Worm (Caenorhabditis elegans): ENCODE data around the gene T25B6.6.

Gene T25B6.6

DNA sequence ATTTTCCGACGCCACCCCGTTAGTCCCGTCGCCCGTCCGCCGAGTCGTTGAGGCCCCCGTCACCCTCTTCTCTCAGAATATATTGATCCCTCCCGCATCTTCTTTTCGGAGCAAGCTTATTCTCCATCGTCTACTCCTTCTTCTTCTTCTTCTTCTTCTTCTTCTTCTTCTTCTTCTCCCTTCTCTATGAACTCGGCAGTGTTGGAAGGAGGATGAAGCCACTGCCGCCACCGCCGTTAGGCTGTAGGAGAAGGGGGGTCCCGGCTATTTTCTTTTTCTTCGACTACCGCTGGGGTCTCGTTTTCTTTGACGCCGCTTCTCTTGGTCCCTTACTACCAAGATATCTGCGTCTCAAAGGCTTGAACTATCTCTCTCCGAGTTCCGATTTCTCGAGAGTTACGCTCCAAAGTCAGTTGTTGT lies 27.1 kb downstream of the T25B6.6 start (continued):
- TF ChIP-seq F22D6.2 (tag; optimal IDR thresholded peaks at IDR 0.05) (no peak), rcor-1 (GFP tag; IDR thresholded peaks at IDR 0.05) (peak; percentile 45; the same call in 1 of the 2 replicates), mcd-1 (GFP tag; IDR thresholded peaks at IDR 0.05) (0 out of 2 replicates have a peak, but pooled peaks have one; percentile 34), ceh-40 (GFP tag; IDR thresholded peaks at IDR 0.05) (no peak), mel-28 (tag; optimal IDR thresholded peaks at IDR 0.05; ENCODE audit: borderline replicate concordance) (no peak)

DNA sequence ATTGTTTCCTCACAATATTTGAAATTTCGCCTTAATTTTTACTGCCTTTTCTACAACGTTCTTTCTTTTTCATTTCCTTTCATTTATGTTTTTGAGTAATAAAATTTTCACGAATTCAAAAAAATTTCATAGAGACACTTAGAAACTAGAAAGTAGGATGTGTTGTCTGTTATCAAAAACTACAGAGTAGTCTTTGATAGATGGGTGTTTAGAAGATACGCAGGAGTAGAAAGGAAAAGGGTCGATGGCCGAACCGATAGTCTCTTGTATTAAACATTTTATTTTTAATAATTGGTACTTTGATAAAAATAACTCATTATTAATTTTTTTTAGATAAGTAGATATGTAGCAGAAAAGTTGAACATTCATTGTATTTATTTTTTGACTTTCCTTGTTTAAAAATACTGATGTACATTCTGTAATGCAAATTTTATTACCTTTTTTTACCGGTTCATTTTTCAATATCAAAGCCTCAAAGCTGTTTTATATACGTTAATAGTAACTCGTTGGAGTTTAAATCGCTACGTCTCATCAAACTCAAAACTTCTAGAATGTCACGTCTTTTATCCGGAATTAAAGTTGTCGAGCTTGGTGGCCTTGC lies 30.7 kb downstream of the T25B6.6 start, which contains the start of gene C24A3.4:
Gene C24A3.4 (plus strand): TSS at position 551 of the 601 bp plus-strand sequence.
- TF ChIP-seq F23B12.7 (tag; optimal IDR thresholded peaks at IDR 0.05; ENCODE audit: insufficient read depth) (no peak), hlh-12 (tag; optimal IDR thresholded peaks at IDR 0.05) (no peak), ztf-3 (GFP tag; optimal IDR thresholded peaks at IDR 0.05) (no peak)

ce11 chrX:8987828-8988227 lies 34.9 kb downstream of the T25B6.6 start, which contains the start of gene twk-18:
Gene twk-18 (plus strand): TSS chrX:8988128.
- no peak for TF ChIP-seq dpl-1 (GFP tag; optimal IDR thresholded peaks at IDR 0.05)
- no peak for TF ChIP-seq madf-3 (GFP tag; IDR thresholded peaks at IDR 0.05)
- no peak for TF ChIP-seq F23B12.7 (tag; optimal IDR thresholded peaks at IDR 0.05; ENCODE audit: insufficient read depth)
- TF ChIP-seq lsy-27 (tag; optimal IDR thresholded peaks at IDR 0.05; ENCODE audit: borderline replicate concordance, insufficient read depth): no peak
- no peak for TF ChIP-seq attf-6 (GFP tag; IDR thresholded peaks at IDR 0.05)
- TF ChIP-seq ceh-91 (GFP tag; IDR thresholded peaks at IDR 0.05): no peak
- no peak for TF ChIP-seq aptf-3 (GFP tag; IDR thresholded peaks at IDR 0.05)
- TF ChIP-seq Y53G8AR.9 (GFP tag; conservative IDR thresholded peaks at IDR 0.05): no peak
- TF ChIP-seq aptf-2 (GFP tag; conservative IDR thresholded peaks at IDR 0.05): no peak

DNA sequence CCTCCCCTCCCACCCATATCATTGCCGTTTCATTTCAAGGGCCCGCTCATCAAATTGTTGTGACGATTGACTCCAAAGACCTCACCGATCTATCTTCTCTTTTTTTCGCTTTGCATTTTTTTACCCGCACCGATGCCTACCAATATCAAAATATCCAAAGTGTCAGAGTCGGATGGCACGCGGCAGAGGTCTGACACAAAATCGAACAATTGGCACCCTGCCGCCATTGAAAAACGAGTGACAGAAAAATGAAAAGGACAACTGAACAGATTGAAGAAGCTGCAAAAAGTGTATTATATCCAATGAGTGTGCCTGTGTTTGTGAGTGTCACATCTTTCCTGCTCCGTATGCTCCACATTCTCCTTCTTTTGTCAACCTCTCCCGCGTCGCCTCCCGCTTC lies 36.2 kb downstream of the T25B6.6 start:
- no peak for TF ChIP-seq hsf-1 (GFP tag; IDR thresholded peaks at IDR 0.05)
- TF ChIP-seq ama-1 (optimal IDR thresholded peaks at IDR 0.05): no peak
- no peak for TF ChIP-seq ama-1 (GFP tag; optimal IDR thresholded peaks at IDR 0.05)
- no peak for TF ChIP-seq attf-6 (GFP tag; IDR thresholded peaks at IDR 0.05)
- no peak for TF ChIP-seq mes-4 (tag; optimal IDR thresholded peaks at IDR 0.05)
- no peak for TF ChIP-seq D2030.7 (GFP tag; IDR thresholded peaks at IDR 0.05)
- TF ChIP-seq aptf-2 (GFP tag; conservative IDR thresholded peaks at IDR 0.05): no peak
- TF ChIP-seq F22D6.2 (tag; optimal IDR thresholded peaks at IDR 0.05): no peak
- no peak for TF ChIP-seq nfya-2 (GFP tag; IDR thresholded peaks at IDR 0.05)

ce11 chrX:8980676-8981075 lies 42.0 kb downstream of the T25B6.6 start, which contains the start of gene nmur-1:
Gene nmur-1 (plus strand): TSS chrX:8980976.
- no peak for TF ChIP-seq ccch-3 (GFP tag; optimal IDR thresholded peaks at IDR 0.05)
- TF ChIP-seq F57C9.4 (tag; optimal IDR thresholded peaks at IDR 0.05): no peak
- no peak for TF ChIP-seq bed-1 (GFP tag; IDR thresholded peaks at IDR 0.05)
- TF ChIP-seq aptf-3 (GFP tag; IDR thresholded peaks at IDR 0.05): no peak
- no peak for TF ChIP-seq ztf-18 (tag; optimal IDR thresholded peaks at IDR 0.05)
- TF ChIP-seq pha-4 (tag; optimal IDR thresholded peaks at IDR 0.05): no peak
- TF ChIP-seq F52B5.7 (tag; optimal IDR thresholded peaks at IDR 0.05): no peak
- no peak for TF ChIP-seq hmg-1.2 (GFP tag; IDR thresholded peaks at IDR 0.05)
- no peak for TF ChIP-seq unc-130 (GFP tag; optimal IDR thresholded peaks at IDR 0.05)
- no peak for TF ChIP-seq ets-4 (GFP tag; optimal IDR thresholded peaks at IDR 0.05)
- TF ChIP-seq chd-7 (tag; optimal IDR thresholded peaks at IDR 0.05): no peak
- TF ChIP-seq F22D6.2 (tag; optimal IDR thresholded peaks at IDR 0.05): no peak
- no peak for TF ChIP-seq nfya-2 (GFP tag; IDR thresholded peaks at IDR 0.05)
- TF ChIP-seq tlf-1 (GFP tag; optimal IDR thresholded peaks at IDR 0.05): no peak
- TF ChIP-seq nfyb-1 (GFP tag; IDR thresholded peaks at IDR 0.05): no peak
- no peak for TF ChIP-seq ceh-27 (GFP tag; optimal IDR thresholded peaks at IDR 0.05)
- no peak for TF ChIP-seq F10E7.11 (tag; optimal IDR thresholded peaks at IDR 0.05)
- no peak for TF ChIP-seq F49E8.2 (tag; optimal IDR thresholded peaks at IDR 0.05; ENCODE audit: insufficient read depth)
